Worm (Caenorhabditis elegans) whole organism, young adult: Measurements from ENCODE around the gene W04H10.5.

Experiments
- ceh-79 ChIP-seq: sonication (generic microtip); optimal IDR thresholded peaks from 2 replicates; lab custom pipeline; 2017; ENCODE audit warnings: mild to moderate bottlenecking, missing genetic modification characterization, missing compliant biosample characterization
- nhr-27 ChIP-seq: fragments of 200-800 bp; sonication (Bioruptor generic); optimal IDR thresholded peaks from 2 replicates; lab custom pipeline; 2018; ENCODE audit warnings: mild to moderate bottlenecking, missing genetic modification characterization, moderate library complexity, missing compliant biosample characterization
- unc-130 ChIP-seq: sonication (generic microtip); optimal IDR thresholded peaks from 2 replicates; lab custom pipeline; 2016; ENCODE audit warnings: missing genetic modification reagents, missing genetic modification characterization, missing compliant biosample characterization

- TF ChIP-seq ceh-79 (no peak), unc-130 (GFP tag; lab: Kevin White, UChicago) (no peak), nhr-27 (tag; lab: Kevin White, UChicago) (no peak)
These were observed 21.1 kb downstream of the W04H10.5 start, which contains the start of gene arrd-1 for ce11 chrII:627205-627604.
